Worm (Caenorhabditis elegans): Measurements from ENCODE around the gene poml-1.

The poml-1 gene

ce11 chrX:13744543-13745113, 21.9 kb upstream of the poml-1 start (continued):
- TF ChIP-seq ztf-4 (tag; optimal IDR thresholded peaks at IDR 0.05) = no peak
- no peak for TF ChIP-seq nhr-76 (tag; optimal IDR thresholded peaks at IDR 0.05)
- TF ChIP-seq nhr-20 (tag; optimal IDR thresholded peaks at IDR 0.05) = peak; percentile 95
- TF ChIP-seq mep-1 (tag; optimal IDR thresholded peaks at IDR 0.05) = peak; percentile 39
- no peak for TF ChIP-seq ztf-11 (tag; optimal IDR thresholded peaks at IDR 0.05)
- TF ChIP-seq sup-37 (GFP tag; optimal IDR thresholded peaks at IDR 0.05) = no peak
- no peak for TF ChIP-seq nhr-90 (tag; optimal IDR thresholded peaks at IDR 0.05; ENCODE audit: poor library complexity)
- peak; percentile 85 for TF ChIP-seq nhr-85 (tag)
- TF ChIP-seq lin-15B (tag; optimal IDR thresholded peaks at IDR 0.05) = no peak
- TF ChIP-seq grh-1 (GFP tag; IDR thresholded peaks at IDR 0.05) = no peak
- TF ChIP-seq snu-23 (GFP tag; optimal IDR thresholded peaks at IDR 0.05) = peak; percentile 52
- no peak for TF ChIP-seq nhr-11 (tag; optimal IDR thresholded peaks at IDR 0.05)
- no peak for TF ChIP-seq hpl-2 (GFP tag; optimal IDR thresholded peaks at IDR 0.05)
- no peak for TF ChIP-seq nhr-28 (tag; optimal IDR thresholded peaks at IDR 0.05)
- peak; percentile 6 for TF ChIP-seq rnt-1 (tag; optimal IDR thresholded peaks at IDR 0.05)
- no peak for TF ChIP-seq nhr-77 (tag; optimal IDR thresholded peaks at IDR 0.05)
- no peak for TF ChIP-seq egl-27 (tag; optimal IDR thresholded peaks at IDR 0.05)
- no peak for TF ChIP-seq unc-98 (GFP tag; IDR thresholded peaks at IDR 0.05)
- TF ChIP-seq C16A3.4 (tag; optimal IDR thresholded peaks at IDR 0.05) = peak; percentile 9
- no peak for TF ChIP-seq jun-1 (tag; optimal IDR thresholded peaks at IDR 0.05)
- TF ChIP-seq fkh-4 (tag; optimal IDR thresholded peaks at IDR 0.05; ENCODE audit: borderline replicate concordance) = no peak
- no peak for TF ChIP-seq mab-9 (GFP tag; IDR thresholded peaks at IDR 0.05)
- TF ChIP-seq egl-13 (tag; optimal IDR thresholded peaks at IDR 0.05) = no peak
- TF ChIP-seq unc-62 (GFP tag; optimal IDR thresholded peaks at IDR 0.05) = no peak
- no peak for TF ChIP-seq alr-1 (tag; optimal IDR thresholded peaks at IDR 0.05; ENCODE audit: borderline replicate concordance)
- TF ChIP-seq ceh-88 (GFP tag; IDR thresholded peaks at IDR 0.05) = no peak
- no peak for TF ChIP-seq nhr-12 (tag; optimal IDR thresholded peaks at IDR 0.05)
- peak in 1 of 2 experiments; percentile 35 for TF ChIP-seq lin-35 (GFP tag; optimal IDR thresholded peaks at IDR 0.05)
- TF ChIP-seq fos-1 (tag; optimal IDR thresholded peaks at IDR 0.05) = no peak
- TF ChIP-seq tbx-2 (tag; optimal IDR thresholded peaks at IDR 0.05) = peak; percentile 1
- TF ChIP-seq aha-1 (tag; optimal IDR thresholded peaks at IDR 0.05) = no peak
- no peak for TF ChIP-seq nhr-84 (tag; optimal IDR thresholded peaks at IDR 0.05)
- TF ChIP-seq nhr-71 (tag; optimal IDR thresholded peaks at IDR 0.05) = peak; percentile 95
- TF ChIP-seq nhr-19 (GFP tag; conservative IDR thresholded peaks at IDR 0.05) = peak; percentile 38
- TF ChIP-seq unc-30 (tag; optimal IDR thresholded peaks at IDR 0.05) = no peak
- peak; percentile 64 for TF ChIP-seq blmp-1 (tag; optimal IDR thresholded peaks at IDR 0.05)
- TF ChIP-seq aly-2 (tag; optimal IDR thresholded peaks at IDR 0.05) = no peak
- no peak for TF ChIP-seq zag-1 (tag; optimal IDR thresholded peaks at IDR 0.05)
- TF ChIP-seq xbp-1 (tag; optimal IDR thresholded peaks at IDR 0.05) = no peak
- no peak for TF ChIP-seq elt-2 (tag; optimal IDR thresholded peaks at IDR 0.05)
- no peak for TF ChIP-seq Y116A8C.19 (tag; optimal IDR thresholded peaks at IDR 0.05; ENCODE audit: borderline replicate concordance)
- peak; percentile 15 for TF ChIP-seq nhr-47 (tag; optimal IDR thresholded peaks at IDR 0.05)
- no peak for TF ChIP-seq mef-2 (tag; optimal IDR thresholded peaks at IDR 0.05)
- TF ChIP-seq efl-3 (GFP tag; optimal IDR thresholded peaks at IDR 0.05) = no peak
- TF ChIP-seq ets-5 (GFP tag; IDR thresholded peaks at IDR 0.05) = no peak
- TF ChIP-seq pax-3 (tag; optimal IDR thresholded peaks at IDR 0.05) = no peak
- TF ChIP-seq lsy-2 (tag; optimal IDR thresholded peaks at IDR 0.05) = peak; percentile 16 to 63
- TF ChIP-seq sptf-1 (tag; optimal IDR thresholded peaks at IDR 0.05) = no peak
- TF ChIP-seq ceh-82 (tag; optimal IDR thresholded peaks at IDR 0.05) = no peak
- no peak for TF ChIP-seq hlh-17 (GFP tag; optimal IDR thresholded peaks at IDR 0.05; ENCODE audit: borderline replicate concordance)
- no peak for TF ChIP-seq tlp-1 (tag; optimal IDR thresholded peaks at IDR 0.05)
- no peak for TF ChIP-seq dpl-1 (GFP tag; optimal IDR thresholded peaks at IDR 0.05)
- no peak for TF ChIP-seq lir-3 (tag; optimal IDR thresholded peaks at IDR 0.05; ENCODE audit: poor library complexity)
